Worm (Caenorhabditis elegans): Measurements from ENCODE around the gene bath-33.

DNA sequence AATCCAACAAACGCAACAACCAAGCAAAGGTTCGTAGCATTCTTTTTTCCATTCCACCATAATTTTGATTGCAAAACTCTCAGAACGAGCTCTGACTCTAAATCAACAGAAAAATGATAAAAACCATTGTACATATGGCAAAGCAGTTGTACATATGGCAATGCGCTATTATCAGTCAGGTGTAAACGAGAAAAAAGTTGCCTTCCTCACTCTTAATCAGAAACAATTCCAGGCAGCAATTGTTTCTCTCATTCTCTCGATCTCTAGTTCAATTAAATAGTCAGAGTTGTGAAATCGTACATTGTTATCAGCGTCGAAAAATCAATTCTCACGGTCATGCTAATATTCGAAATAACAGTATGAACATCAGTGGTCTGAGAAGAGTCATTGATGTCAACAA is 15.8 kb upstream of the bath-33 start:
- TF ChIP-seq elt-3 (tag; optimal IDR thresholded peaks at IDR 0.05) (no peak), nhr-28 (tag; optimal IDR thresholded peaks at IDR 0.05) (no peak)
